Fruit fly (Drosophila melanogaster) whole organism, embryonic: Measurements from ENCODE around the gene Adgf-C.

Experiments used
- CG12236 ChIP-seq: fragments of 200-800 bp; sonication (Bioruptor generic); optimal IDR thresholded peaks from 2 replicates; lab custom pipeline; 2016; ENCODE audit warnings: missing biosample characterization, missing genetic modification characterization
- CG14014 ChIP-seq: fragments of 200-800 bp; sonication (Bioruptor generic); IDR thresholded peaks from 2 replicates; pipeline ENCODE4 v1.3.6; 2022; ENCODE audit warnings: missing biosample characterization, missing genetic modification characterization
- CG15601 ChIP-seq: fragments of 200-800 bp; sonication (Bioruptor generic); optimal IDR thresholded peaks from 3 replicates; lab custom pipeline; 2019; ENCODE audit warnings: missing biosample characterization, mild to moderate bottlenecking, missing genetic modification characterization, moderate library complexity
- CG1603 ChIP-seq: fragments of 200-800 bp; sonication (Bioruptor generic); optimal IDR thresholded peaks from 2 replicates; lab custom pipeline; 2019; ENCODE audit warnings: missing biosample characterization, mild to moderate bottlenecking, missing genetic modification characterization, moderate library complexity
- CG17359 ChIP-seq: fragments of 200-800 bp; sonication (Bioruptor generic); optimal IDR thresholded peaks from 3 replicates; lab custom pipeline; 2018; ENCODE audit warnings: missing biosample characterization, mild to moderate bottlenecking, missing genetic modification characterization, moderate library complexity
- CG17568 ChIP-seq: fragments of 200-800 bp; sonication (Bioruptor generic); optimal IDR thresholded peaks from 2 replicates; lab custom pipeline; 2018; ENCODE audit warnings: missing biosample characterization, mild to moderate bottlenecking, missing genetic modification characterization, moderate library complexity
- CG18599 ChIP-seq: fragments of 200-800 bp; sonication (Bioruptor generic); optimal IDR thresholded peaks from 3 replicates; lab custom pipeline; 2017; ENCODE audit warnings: missing biosample characterization, missing genetic modification characterization, mild to moderate bottlenecking, moderate library complexity, missing genetic modification reagents
- CG31441 ChIP-seq: fragments of 200-800 bp; sonication (Bioruptor generic); IDR thresholded peaks from 2 replicates; pipeline ENCODE4 v1.3.6; 2022; ENCODE audit warnings: missing biosample characterization, missing genetic modification characterization
- CG32532 ChIP-seq: fragments of 200-800 bp; sonication (Bioruptor generic); IDR thresholded peaks from 2 replicates; pipeline ENCODE4 v1.3.6; 2022; ENCODE audit warnings: missing biosample characterization, missing genetic modification characterization
- CG34376 ChIP-seq: fragments of 200-800 bp; sonication (Bioruptor generic); optimal IDR thresholded peaks from 2 replicates; lab custom pipeline; 2018; ENCODE audit warnings: missing biosample characterization, mild to moderate bottlenecking, missing genetic modification characterization
- CG34422 ChIP-seq: fragments of 200-800 bp; sonication (Bioruptor generic); IDR thresholded peaks from 3 replicates; pipeline ENCODE4 v1.3.6; 2022; ENCODE audit warnings: missing biosample characterization, missing genetic modification characterization
- CG3847 ChIP-seq: fragments of 200-800 bp; sonication (Bioruptor generic); IDR thresholded peaks from 2 replicates; pipeline ENCODE4 v1.3.6; 2022; ENCODE audit warnings: missing biosample characterization, missing genetic modification characterization
- CG42726 ChIP-seq: fragments of 200-800 bp; sonication (Bioruptor generic); IDR thresholded peaks from 2 replicates; pipeline ENCODE4 v1.3.6; 2022; ENCODE audit warnings: missing biosample characterization, missing genetic modification characterization; ENCODE audit not compliant: partially characterized antibody
- CG4360 ChIP-seq: fragments of 200-800 bp; sonication (Bioruptor generic); IDR thresholded peaks from 2 replicates; pipeline ENCODE4 v1.3.6; 2022; ENCODE audit warnings: missing biosample characterization, missing genetic modification characterization
- CG4617 ChIP-seq: fragments of 200-800 bp; sonication (Bioruptor generic); optimal IDR thresholded peaks from 3 replicates; lab custom pipeline; 2016; ENCODE audit warnings: missing biosample characterization, missing genetic modification characterization, borderline replicate concordance
- CG7357 ChIP-seq: fragments of 200-800 bp; sonication (Bioruptor generic); IDR thresholded peaks from 3 replicates; pipeline ENCODE4 v1.3.6; 2022; ENCODE audit warnings: missing biosample characterization, missing genetic modification characterization
- CG8359 ChIP-seq: fragments of 200-800 bp; sonication (Bioruptor generic); optimal IDR thresholded peaks from 2 replicates; lab custom pipeline; 2017; ENCODE audit warnings: missing biosample characterization, mild to moderate bottlenecking, missing genetic modification characterization, borderline replicate concordance
- CG9817 ChIP-seq: fragments of 200-800 bp; sonication (Bioruptor generic); optimal IDR thresholded peaks from 2 replicates; lab custom pipeline; 2018; ENCODE audit warnings: missing biosample characterization, mild to moderate bottlenecking, missing genetic modification characterization, moderate library complexity
- CkIIα-i1 ChIP-seq: fragments of 200-800 bp; sonication (Bioruptor generic); IDR thresholded peaks from 2 replicates; pipeline ENCODE4 v1.3.6; 2022; ENCODE audit warnings: missing biosample characterization, missing genetic modification characterization
- D19B ChIP-seq: fragments of 200-800 bp; sonication (Bioruptor generic); optimal IDR thresholded peaks from 2 replicates; lab custom pipeline; 2017; ENCODE audit warnings: missing biosample characterization, mild to moderate bottlenecking, missing genetic modification characterization
- Dip3 ChIP-seq: fragments of 200-800 bp; sonication (Bioruptor generic); optimal IDR thresholded peaks from 3 replicates; lab custom pipeline; 2016; ENCODE audit warnings: missing biosample characterization, missing genetic modification characterization
- Drgx ChIP-seq: fragments of 200-800 bp; sonication (Bioruptor generic); IDR thresholded peaks from 2 replicates; pipeline ENCODE4 v1.3.6; 2022; ENCODE audit warnings: missing biosample characterization, missing genetic modification characterization
- ERR ChIP-seq: fragments of 200-800 bp; sonication (Bioruptor generic); optimal IDR thresholded peaks from 2 replicates; lab custom pipeline; 2016; ENCODE audit warnings: missing biosample characterization, missing genetic modification characterization
- H15 ChIP-seq: fragments of 200-800 bp; sonication (Bioruptor generic); IDR thresholded peaks from 3 replicates; pipeline ENCODE4 v1.3.6; 2022; ENCODE audit warnings: missing biosample characterization, missing genetic modification characterization
- H2.0 ChIP-seq: fragments of 200-800 bp; sonication (Bioruptor generic); IDR thresholded peaks from 2 replicates; pipeline ENCODE4 v1.3.6; 2022; ENCODE audit warnings: missing biosample characterization, missing genetic modification characterization
- Jarid2 ChIP-seq: fragments of 200-800 bp; sonication (Bioruptor generic); optimal IDR thresholded peaks from 3 replicates; lab custom pipeline; 2017; ENCODE audit warnings: mild to moderate bottlenecking, missing biosample characterization, missing genetic modification reagents, missing genetic modification characterization
- Six4 ChIP-seq: fragments of 200-800 bp; sonication (Bioruptor generic); optimal IDR thresholded peaks from 2 replicates; lab custom pipeline; 2016; ENCODE audit warnings: missing biosample characterization, missing genetic modification characterization
- Ssrp ChIP-seq: fragments of 200-800 bp; sonication (Bioruptor generic); optimal IDR thresholded peaks from 2 replicates; lab custom pipeline; 2018; ENCODE audit warnings: missing biosample characterization, mild to moderate bottlenecking, missing genetic modification characterization, moderate library complexity
- Trl ChIP-seq, 3 experiments: fragments of >200 bp in 2 of 3; fragments of 200-800 bp in 1 of 3; sonication (Bioruptor generic) in 1 of 3; optimal IDR thresholded peaks; 2 replicates in 1 of 3; 3 replicates in 2 of 3; lab custom pipeline; 2016 to 2017; ENCODE audit warnings: missing biosample characterization in 1 of 3, missing genetic modification characterization in 1 of 3
- Usf ChIP-seq: fragments of 200-800 bp; sonication (Bioruptor generic); optimal IDR thresholded peaks from 2 replicates; lab custom pipeline; 2017; ENCODE audit warnings: missing genotype, missing biosample characterization, missing genetic modification characterization
- YL-1 ChIP-seq: fragments of 200-800 bp; sonication (Bioruptor generic); optimal IDR thresholded peaks from 3 replicates; lab custom pipeline; 2017; ENCODE audit warnings: missing biosample characterization, mild to moderate bottlenecking, missing genetic modification characterization
- bsh ChIP-seq, 2 experiments: fragments of 200-800 bp; sonication (Bioruptor generic); optimal IDR thresholded peaks; 2 replicates each; lab custom pipeline; 2017 to 2018; ENCODE audit warnings: mild to moderate bottlenecking in 2 of 2, missing biosample characterization in 2 of 2, missing genetic modification characterization in 2 of 2, moderate library complexity in 1 of 2
- btn ChIP-seq: fragments of 200-800 bp; sonication (Bioruptor generic); optimal IDR thresholded peaks from 2 replicates; lab custom pipeline; 2016; ENCODE audit warnings: missing biosample characterization, missing genetic modification characterization
- crc ChIP-seq: fragments of 200-800 bp; sonication (Bioruptor generic); optimal IDR thresholded peaks from 2 replicates; lab custom pipeline; 2016; ENCODE audit warnings: missing biosample characterization, missing genetic modification characterization
- crp ChIP-seq, 2 experiments: fragments of 200-800 bp; sonication (Bioruptor generic); optimal IDR thresholded peaks; 2 replicates in 1 of 2; 3 replicates in 1 of 2; lab custom pipeline; 2017; ENCODE audit warnings: missing biosample characterization in 2 of 2, missing genetic modification characterization in 2 of 2, mild to moderate bottlenecking in 1 of 2, moderate library complexity in 1 of 2
- dm ChIP-seq: fragments of 200-800 bp; sonication (Bioruptor generic); optimal IDR thresholded peaks from 3 replicates; lab custom pipeline; 2016; ENCODE audit warnings: missing biosample characterization, missing genetic modification characterization
- dmrt11E ChIP-seq: fragments of 200-800 bp; sonication (Bioruptor generic); optimal IDR thresholded peaks from 3 replicates; lab custom pipeline; 2018; ENCODE audit warnings: missing biosample characterization, mild to moderate bottlenecking, missing genetic modification characterization, moderate library complexity
- hbn ChIP-seq: fragments of 200-800 bp; sonication (Bioruptor generic); IDR thresholded peaks from 2 replicates; pipeline ENCODE4 v1.3.6; 2022; ENCODE audit warnings: missing biosample characterization, missing genetic modification characterization; ENCODE audit not compliant: partially characterized antibody
- luna ChIP-seq: fragments of 200-800 bp; sonication (Bioruptor generic); optimal IDR thresholded peaks from 2 replicates; lab custom pipeline; 2016; ENCODE audit warnings: missing biosample characterization, missing genetic modification characterization
- p53 ChIP-seq: fragments of 200-800 bp; sonication (Bioruptor generic); optimal IDR thresholded peaks from 2 replicates; lab custom pipeline; 2016; ENCODE audit warnings: missing biosample characterization, missing genetic modification characterization
- ranshi ChIP-seq: fragments of 200-800 bp; sonication (Bioruptor generic); IDR thresholded peaks from 2 replicates; pipeline ENCODE4 v1.3.6; 2022; ENCODE audit warnings: missing biosample characterization, missing genetic modification characterization
- repo ChIP-seq: fragments of 200-800 bp; sonication (Bioruptor generic); optimal IDR thresholded peaks from 2 replicates; lab custom pipeline; 2016; ENCODE audit warnings: missing biosample characterization, missing genetic modification characterization
- slp2 ChIP-seq: fragments of 200-800 bp; sonication (Bioruptor generic); optimal IDR thresholded peaks from 2 replicates; lab custom pipeline; 2016; ENCODE audit warnings: missing biosample characterization, missing genetic modification characterization
- tio ChIP-seq: fragments of 200-800 bp; sonication (Bioruptor generic); optimal IDR thresholded peaks from 2 replicates; lab custom pipeline; 2017; ENCODE audit warnings: missing biosample characterization, missing genetic modification characterization, inconsistent platforms
- toy ChIP-seq: fragments of 200-800 bp; sonication (Bioruptor generic); IDR thresholded peaks from 2 replicates; pipeline ENCODE4 v1.3.6; 2022; ENCODE audit warnings: missing biosample characterization, missing genetic modification characterization
- unc-4 ChIP-seq: fragments of 200-800 bp; sonication (Bioruptor generic); IDR thresholded peaks from 2 replicates; pipeline ENCODE4 v1.3.6; 2022; ENCODE audit warnings: missing biosample characterization, missing genetic modification characterization; ENCODE audit not compliant: partially characterized antibody
- wor ChIP-seq: fragments of 200-800 bp; sonication (Bioruptor generic); IDR thresholded peaks from 2 replicates; pipeline ENCODE4 v1.3.6; 2022; ENCODE audit warnings: missing biosample characterization, missing genetic modification characterization

The Adgf-C gene

DNA sequence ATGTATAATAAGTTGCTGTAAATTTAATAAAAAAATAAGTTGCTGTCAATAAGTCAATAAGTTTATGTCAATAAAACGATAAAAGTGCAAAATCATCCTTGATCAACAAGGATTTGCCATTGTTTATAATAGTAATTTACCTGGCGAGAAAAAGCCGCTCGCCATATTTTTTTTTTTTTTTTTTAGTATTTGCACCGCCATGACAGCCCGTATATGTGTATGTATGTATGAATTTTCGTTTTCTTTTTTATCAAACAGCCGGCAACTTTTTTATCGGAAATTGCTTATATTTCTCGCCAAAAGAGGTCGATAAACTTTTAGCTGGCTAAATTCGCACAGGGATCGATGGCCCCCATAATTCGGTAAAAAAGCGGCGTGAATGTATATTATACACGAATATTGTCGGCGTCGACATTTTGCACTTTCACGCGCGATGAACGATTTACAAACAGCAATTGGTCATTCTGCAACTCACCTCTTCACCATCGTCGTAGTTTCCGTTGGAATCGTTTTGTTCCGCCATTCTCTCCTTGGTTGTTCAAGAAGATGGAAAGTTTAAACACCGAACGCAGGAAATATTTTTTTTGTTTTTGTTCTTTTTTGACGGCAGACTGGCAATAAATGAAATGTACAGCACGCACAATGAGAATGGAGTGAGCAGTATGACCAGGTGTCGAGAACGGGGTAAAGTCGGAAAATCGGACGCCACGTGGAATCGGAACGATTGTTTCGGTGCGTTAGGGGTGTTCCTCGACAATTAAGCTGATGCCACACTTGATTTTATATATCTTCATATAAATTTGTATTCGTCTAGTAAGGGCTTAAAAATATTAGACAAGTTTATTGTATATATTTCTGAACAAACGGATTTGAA is 46.5 kb upstream of the Adgf-C start, which contains the start of gene Hrb87F (continued):
- TF ChIP-seq Dip3 (no peak), CG1603 (tag; lab: Kevin White, UChicago) (peak; percentile 65), CG12236 (GFP tag; lab: Kevin White, UChicago) (no peak), Jarid2 (GFP tag; lab: Kevin White, UChicago) (no peak), CG32532 (GFP tag; lab: Robert Waterston, UW) (peak; percentile 49), bsh (GFP tag; optimal IDR thresholded peaks at IDR 0.05; lab: Kevin White, UChicago) (peak in 1 of 2 experiments; percentile 9), ranshi (GFP tag; lab: Robert Waterston, UW) (peak; percentile 7; the same call in 1 of the 2 replicates), repo (no peak), crc (no peak), CG17359 (peak; percentile 55), CG15601 (no peak), CG7357 (GFP tag; lab: Robert Waterston, UW) (0 out of 3 replicates have a peak, but pooled peaks have one; percentile 11), CG42726 (GFP tag; lab: Robert Waterston, UW) (no peak), YL-1 (GFP tag; lab: Kevin White, UChicago) (peak; percentile 67), hbn (GFP tag; lab: Robert Waterston, UW) (no peak), CG3847 (GFP tag; lab: Robert Waterston, UW) (peak; percentile 14; the same call in 1 of the 2 replicates), CG4617 (peak; percentile 15), wor (GFP tag; lab: Robert Waterston, UW) (no peak), CG17568 (GFP tag; lab: Kevin White, UChicago) (peak; percentile 35), Trl (optimal IDR thresholded peaks at IDR 0.05; lab: Kevin White, UChicago) (no peak), Trl (GFP tag; optimal IDR thresholded peaks at IDR 0.05; lab: Kevin White, UChicago) (no peak), CG14014 (GFP tag; lab: Robert Waterston, UW) (0 out of 2 replicates have a peak, but pooled peaks have one; percentile 5), D19B (GFP tag; lab: Kevin White, UChicago) (no peak), H15 (GFP tag; lab: Robert Waterston, UW) (no peak), Six4 (GFP tag; lab: Kevin White, UChicago) (no peak), toy (GFP tag; lab: Robert Waterston, UW) (no peak), CG9817 (no peak), CG31441 (0 out of 2 replicates have a peak, but pooled peaks have one; percentile 5), CG8359 (GFP tag; lab: Kevin White, UChicago) (no peak), p53 (GFP tag; lab: Kevin White, UChicago) (no peak), tio (GFP tag; lab: Kevin White, UChicago) (no peak), dm (GFP tag; lab: Kevin White, UChicago) (peak; percentile 9)
- TF ChIP-seq, all 482 proteins: peak for 72

- TF ChIP-seq H2.0 (no peak), CG8359 (GFP tag; lab: Kevin White, UChicago) (peak; percentile 51), Usf (GFP tag; lab: Kevin White, UChicago) (no peak), CkIIα-i1 (no peak), CG4360 (GFP tag; lab: Robert Waterston, UW) (no peak), Drgx (GFP tag; lab: Robert Waterston, UW) (peak; percentile 50), crp (GFP tag; optimal IDR thresholded peaks at IDR 0.05; lab: Kevin White, UChicago) (peak in 1 of 2 experiments; percentile 20), btn (peak; percentile 43), slp2 (GFP tag; lab: Kevin White, UChicago) (peak; percentile 38), Ssrp (tag; lab: Kevin White, UChicago) (no peak), unc-4 (GFP tag; lab: Robert Waterston, UW) (peak; percentile 45; the same call in 1 of the 2 replicates), CG34376 (GFP tag; lab: Kevin White, UChicago) (peak; percentile 84), dmrt11E (tag; lab: Kevin White, UChicago) (peak; percentile 51), luna (GFP tag; lab: Kevin White, UChicago) (peak; percentile 53), ERR (GFP tag; lab: Kevin White, UChicago) (peak; percentile 16), CG34422 (peak; percentile 91; the same call in 1 of the 3 replicates), CG18599 (GFP tag; lab: Kevin White, UChicago) (peak; percentile 60)
These were observed 45.5 kb upstream of the Adgf-C start, which contains the start of gene B52 for dm6 chr3R:13660924-13661659. TSS of gene B52 (plus strand) at chr3R:13661311.
